Worm (Caenorhabditis elegans): ENCODE data around the gene exos-9.

DNA sequence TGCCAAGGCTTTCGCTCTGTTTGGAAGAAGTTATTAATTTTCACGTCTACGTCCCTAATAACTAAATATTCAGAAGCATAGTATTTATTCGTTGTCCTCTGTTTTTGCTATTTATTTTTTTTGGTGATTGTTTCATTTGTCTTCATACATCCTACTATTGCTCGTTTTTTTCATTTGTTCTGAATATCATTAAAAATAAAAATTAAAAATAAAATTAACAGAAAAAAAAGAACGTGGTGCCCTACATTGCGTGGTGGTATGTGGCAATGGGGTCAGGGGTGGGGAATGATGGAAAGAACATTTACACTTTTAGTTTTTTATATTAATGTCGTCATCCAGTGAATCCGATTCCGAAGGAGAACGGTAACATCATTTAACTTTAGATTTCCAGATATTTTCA lies 43.2 kb upstream of the exos-9 start, which contains the start of gene ztf-31:
- TF ChIP-seq ztf-11 (tag; optimal IDR thresholded peaks at IDR 0.05) = no peak
- TF ChIP-seq nhr-28 (tag; optimal IDR thresholded peaks at IDR 0.05) = no peak
- no peak for TF ChIP-seq elt-3 (tag; optimal IDR thresholded peaks at IDR 0.05)
- no peak for TF ChIP-seq lsy-2 (tag; optimal IDR thresholded peaks at IDR 0.05)
- TF ChIP-seq ceh-39 (tag; optimal IDR thresholded peaks at IDR 0.05) = no peak
- no peak for TF ChIP-seq ces-1 (GFP tag; optimal IDR thresholded peaks at IDR 0.05)
- no peak for TF ChIP-seq sptf-1 (tag; optimal IDR thresholded peaks at IDR 0.05)
- no peak for TF ChIP-seq nhr-2 (tag; optimal IDR thresholded peaks at IDR 0.05)
- TF ChIP-seq bed-3 (GFP tag; optimal IDR thresholded peaks at IDR 0.05) = no peak
